Worm (Caenorhabditis elegans): Measurements from ENCODE around the gene F09F9.1.

DNA sequence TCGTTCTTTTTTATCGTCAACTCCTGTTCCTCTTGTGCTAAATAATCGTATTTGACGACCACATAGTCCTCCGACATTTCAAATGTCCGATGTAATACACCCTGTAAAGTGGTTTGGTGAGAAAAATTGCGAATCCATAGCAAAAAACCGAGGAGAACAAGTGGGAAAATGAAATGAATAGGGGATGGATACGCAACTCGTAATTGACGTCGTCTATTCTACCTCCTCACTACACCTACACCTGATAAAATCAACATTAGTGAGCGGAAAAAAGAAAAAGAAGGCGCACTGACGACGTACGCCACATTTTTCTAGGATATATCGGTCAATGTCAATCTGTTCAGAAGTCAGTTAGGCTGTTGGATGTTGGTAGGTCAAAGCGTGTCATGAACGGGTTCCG is 38.2 kb downstream of the F09F9.1 start, which contains the start of gene nck-1:
- TF ChIP-seq ref-1 (GFP tag; conservative IDR thresholded peaks at IDR 0.05) (no peak), med-1 (GFP tag; optimal IDR thresholded peaks at IDR 0.05; ENCODE audit: insufficient read depth) (no peak), tab-1 (GFP tag; IDR thresholded peaks at IDR 0.05) (no peak), T22C8.4 (GFP tag; IDR thresholded peaks at IDR 0.05) (no peak)

Data from whole organism, midembryonic.